Worm (Caenorhabditis elegans) whole organism, L4/young adult: Measurements from ENCODE around the gene C16C10.1.
A peak's percentile ranks its signal among the peaks of the same experiment; 100 is the strongest.

Source experiments
- W03F9.2 ChIP-seq: fragments of 150-350 bp; optimal IDR thresholded peaks from 2 replicates; lab custom pipeline; 2014; ENCODE audit warnings: missing biosample characterization, missing genetic modification characterization
- dao-5 ChIP-seq: sonication (generic microtip); optimal IDR thresholded peaks from 2 replicates; lab custom pipeline; 2016; ENCODE audit warnings: missing genotype, missing genetic modification characterization, moderate library complexity, missing compliant biosample characterization
- him-1 ChIP-seq: sonication (generic microtip); optimal IDR thresholded peaks from 2 replicates; lab custom pipeline; 2016; ENCODE audit warnings: missing genotype, missing genetic modification reagents, missing genetic modification characterization, missing compliant biosample characterization

Gene C16C10.1

ce11 chrIII:4204072-4204471, 22.8 kb upstream of the C16C10.1 start, which contains the start of the genes pelo-1 and R74.7:
TSS of gene pelo-1 (minus strand) at chrIII:4204222.
TSS of gene R74.7 (plus strand) at chrIII:4204429.
- TF ChIP-seq him-1, result no peak
- TF ChIP-seq dao-5 (tag; lab: Kevin White, UChicago), result no peak
- no peak for TF ChIP-seq W03F9.2 (tag; lab: Kevin White, UChicago)

ce11 chrIII:4196988-4197384, 15.7 kb upstream of the C16C10.1 start, which contains the start of gene asd-1:
TSS of gene asd-1 (plus strand) at chrIII:4197285.
- TF ChIP-seq dao-5 (tag; lab: Kevin White, UChicago), result no peak
- TF ChIP-seq him-1, result no peak
- TF ChIP-seq W03F9.2 (tag; lab: Kevin White, UChicago), result no peak

ce11 chrIII:4196301-4196987, 15.2 kb upstream of the C16C10.1 start:
- no peak for TF ChIP-seq him-1
- peak; percentile 7 for TF ChIP-seq W03F9.2 (tag; lab: Kevin White, UChicago)

- TF ChIP-seq him-1 (peak; percentile 51), W03F9.2 (tag; lab: Kevin White, UChicago) (peak; percentile 2), dao-5 (tag; lab: Kevin White, UChicago) (peak; percentile 58)
Observed at ce11 chrIII:4195306-4196008, 14.2 kb upstream of the C16C10.1 start.

- TF ChIP-seq W03F9.2 (tag; lab: Kevin White, UChicago) (no peak), him-1 (no peak), dao-5 (tag; lab: Kevin White, UChicago) (no peak)
Observed at ce11 chrIII:4194349-4195110, 13.3 kb upstream of the C16C10.1 start.

- TF ChIP-seq him-1 (peak; percentile 63), dao-5 (tag; lab: Kevin White, UChicago) (no peak), W03F9.2 (tag; lab: Kevin White, UChicago) (peak; percentile 84)
Observed at ce11 chrIII:4193659-4194103, 12.4 kb upstream of the C16C10.1 start, which contains the start of gene xbp-1. TSS of gene xbp-1 (plus strand) at chrIII:4193809.

- TF ChIP-seq W03F9.2 (tag; lab: Kevin White, UChicago) (peak; percentile 30), dao-5 (tag; lab: Kevin White, UChicago) (no peak)
Observed at ce11 chrIII:4191091-4191638, 9.9 kb upstream of the C16C10.1 start, which contains the start of gene dnj-16. TSS of gene dnj-16 (plus strand) at chrIII:4191141.

ce11 chrIII:4190241-4190640, 9.0 kb upstream of the C16C10.1 start, which contains the start of gene spp-28:
TSS of gene spp-28 (minus strand) at chrIII:4190341.
- TF ChIP-seq W03F9.2 (tag; lab: Kevin White, UChicago) (no peak), him-1 (no peak), dao-5 (tag; lab: Kevin White, UChicago) (no peak)

- TF ChIP-seq dao-5 (tag; lab: Kevin White, UChicago) (no peak), W03F9.2 (tag; lab: Kevin White, UChicago) (no peak), him-1 (no peak)
Observed at ce11 chrIII:4189602-4190001, 8.4 kb upstream of the C16C10.1 start.

ce11 chrIII:4187845-4188244, 6.6 kb upstream of the C16C10.1 start, which contains the start of gene R74.2:
TSS of gene R74.2 (plus strand) at chrIII:4188160.
- TF ChIP-seq him-1 (no peak), W03F9.2 (tag; lab: Kevin White, UChicago) (no peak), dao-5 (tag; lab: Kevin White, UChicago) (no peak)

- TF ChIP-seq dao-5 (tag; lab: Kevin White, UChicago) (no peak), W03F9.2 (tag; lab: Kevin White, UChicago) (no peak), him-1 (no peak)
Observed at ce11 chrIII:4186751-4187309, 5.6 kb upstream of the C16C10.1 start, which contains the start of gene lars-1. TSS of gene lars-1 (minus strand) at chrIII:4186801.

ce11 chrIII:4178564-4178963, 2.7 kb downstream of the C16C10.1 start, which contains the start of gene C16C10.2:
TSS of gene C16C10.2 (minus strand) at chrIII:4178664.
- no peak for TF ChIP-seq dao-5 (tag; lab: Kevin White, UChicago)
- no peak for TF ChIP-seq him-1
- no peak for TF ChIP-seq W03F9.2 (tag; lab: Kevin White, UChicago)
